Worm (Caenorhabditis elegans) whole organism, L2 larva: ENCODE measurements around the gene C01G12.7.

Source experiments
- aly-2 ChIP-seq: fragments of 150-350 bp; optimal IDR thresholded peaks from 2 replicates; lab custom pipeline; 2014; ENCODE audit warnings: missing biosample characterization, missing genetic modification characterization
- blmp-1 ChIP-seq: sonication (generic microtip); optimal IDR thresholded peaks from 2 replicates; lab custom pipeline; 2017; ENCODE audit warnings: missing genetic modification characterization, mild to moderate bottlenecking, missing compliant biosample characterization, antibody characterized with exemption, moderate library complexity; ENCODE audit not compliant: insufficient read depth
- ceh-16 ChIP-seq: fragments of 150-350 bp; optimal IDR thresholded peaks from 2 replicates; lab custom pipeline; 2014; ENCODE audit warnings: missing biosample characterization, missing genetic modification characterization
- ceh-82 ChIP-seq: fragments of 150-350 bp; optimal IDR thresholded peaks from 2 replicates; lab custom pipeline; 2014; ENCODE audit warnings: missing biosample characterization, missing genetic modification characterization
- dmd-4 ChIP-seq: sonication (generic microtip); optimal IDR thresholded peaks from 2 replicates; lab custom pipeline; 2017; ENCODE audit warnings: missing biosample characterization, missing genetic modification characterization
- fos-1 ChIP-seq: fragments of 150-350 bp; optimal IDR thresholded peaks from 2 replicates; lab custom pipeline; 2014; ENCODE audit warnings: missing biosample characterization, missing genetic modification characterization
- unc-62 ChIP-seq: fragments of 150-350 bp; optimal IDR thresholded peaks from 2 replicates; lab custom pipeline; 2014; ENCODE audit warnings: missing biosample characterization, missing genetic modification reagents, missing genetic modification characterization

ce11 chrII:14593281-14593680, 1.6 kb upstream of the C01G12.7 start, which contains the start of gene catp-4:
- no peak for TF ChIP-seq fos-1 (tag; lab: Kevin White, UChicago)
- TF ChIP-seq ceh-16 = no peak
- no peak for TF ChIP-seq ceh-82
- no peak for TF ChIP-seq dmd-4 (tag; lab: Kevin White, UChicago)
- no peak for TF ChIP-seq unc-62
- TF ChIP-seq blmp-1 (tag; lab: Kevin White, UChicago) = no peak
- no peak for TF ChIP-seq aly-2
